Worm (Caenorhabditis elegans) whole organism, midembryonic: Measurements from ENCODE around the gene D1054.5.

Experiments used
- flt-1 ChIP-seq: fragments of 200-800 bp; sonication (Bioruptor generic); IDR thresholded peaks from 2 replicates; pipeline ENCODE4 v1.3.6; 2022; ENCODE audit warnings: missing genetic modification characterization, missing compliant biosample characterization
- med-1 ChIP-seq: sonication (generic microtip); optimal IDR thresholded peaks from 2 replicates; lab custom pipeline; 2017; ENCODE audit warnings: missing genetic modification characterization, mild to moderate bottlenecking, missing compliant biosample characterization, antibody characterized with exemption, missing genetic modification reagents; ENCODE audit not compliant: insufficient read depth
- ztf-29 ChIP-seq: fragments of 200-800 bp; sonication (Bioruptor generic); IDR thresholded peaks from 2 replicates; pipeline ENCODE4 v1.3.6; 2022; ENCODE audit warnings: missing genetic modification reagents, missing genetic modification characterization, missing compliant biosample characterization

- TF ChIP-seq flt-1 (GFP tag; lab: Robert Waterston, UW) (no peak), med-1 (GFP tag; lab: Kevin White, UChicago) (no peak), ztf-29 (GFP tag; lab: Robert Waterston, UW) (no peak)
Observed at ce11 chrV:10757128-10757527, 19.2 kb downstream of the D1054.5 start.
